Fruit fly (Drosophila melanogaster) Kc167 (cell line): ENCODE results near the gene naz.

Experiments used
- Myc ChIP-seq: fragments of >200 bp; optimal IDR thresholded peaks from 2 replicates; lab custom pipeline; 2017; ENCODE audit warnings: missing external identifiers
- Sin3A ChIP-seq: fragments of >200 bp; optimal IDR thresholded peaks from 2 replicates; lab custom pipeline; 2018; ENCODE audit warnings: missing external identifiers
- h ChIP-seq: fragments of >200 bp; optimal IDR thresholded peaks from 3 replicates; lab custom pipeline; 2018; ENCODE audit warnings: missing external identifiers
- insv ChIP-seq: fragments of >200 bp; optimal IDR thresholded peaks from 3 replicates; lab custom pipeline; 2018; ENCODE audit warnings: missing external identifiers
- psq ChIP-seq: fragments of >200 bp; optimal IDR thresholded peaks from 2 replicates; lab custom pipeline; 2017; ENCODE audit warnings: missing external identifiers
- ttk ChIP-seq: sonication (Bioruptor generic); optimal IDR thresholded peaks from 2 replicates; lab custom pipeline; 2017; ENCODE audit warnings: missing external identifiers

Gene naz

DNA sequence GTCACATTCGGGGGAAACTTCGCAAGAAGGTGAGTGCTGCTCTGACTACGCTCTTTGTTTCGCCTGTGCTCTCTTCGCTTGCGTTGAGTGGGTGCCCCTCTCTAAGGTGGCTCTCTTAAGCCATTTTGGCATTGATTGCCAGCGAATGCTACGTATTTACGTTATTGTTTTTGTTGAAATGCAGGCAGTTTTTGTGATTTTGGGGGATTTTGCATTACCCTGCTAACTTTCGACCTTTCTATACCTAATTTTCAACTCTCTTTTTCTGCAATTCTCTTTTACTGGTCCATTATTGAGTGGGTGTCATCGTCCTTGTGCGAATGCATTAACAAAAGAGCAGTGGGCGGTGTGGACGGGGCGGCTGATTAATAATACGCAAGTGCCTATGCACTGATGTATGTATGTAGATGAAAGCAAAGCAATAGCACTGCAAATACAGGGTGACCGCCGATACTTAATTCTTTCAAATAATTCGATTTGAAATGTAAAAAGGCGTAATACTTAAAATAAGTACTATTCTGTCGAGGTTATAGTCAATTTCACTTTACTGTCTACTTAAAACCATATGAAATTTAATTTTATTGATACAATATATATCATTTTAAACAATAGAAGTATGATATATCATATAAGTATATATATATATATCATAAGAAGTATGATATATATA lies 53.5 kb downstream of the naz start:
- TF ChIP-seq ttk (lab: Kevin White, UChicago): no peak
- no peak for TF ChIP-seq Myc (lab: Kevin White, UChicago)

DNA sequence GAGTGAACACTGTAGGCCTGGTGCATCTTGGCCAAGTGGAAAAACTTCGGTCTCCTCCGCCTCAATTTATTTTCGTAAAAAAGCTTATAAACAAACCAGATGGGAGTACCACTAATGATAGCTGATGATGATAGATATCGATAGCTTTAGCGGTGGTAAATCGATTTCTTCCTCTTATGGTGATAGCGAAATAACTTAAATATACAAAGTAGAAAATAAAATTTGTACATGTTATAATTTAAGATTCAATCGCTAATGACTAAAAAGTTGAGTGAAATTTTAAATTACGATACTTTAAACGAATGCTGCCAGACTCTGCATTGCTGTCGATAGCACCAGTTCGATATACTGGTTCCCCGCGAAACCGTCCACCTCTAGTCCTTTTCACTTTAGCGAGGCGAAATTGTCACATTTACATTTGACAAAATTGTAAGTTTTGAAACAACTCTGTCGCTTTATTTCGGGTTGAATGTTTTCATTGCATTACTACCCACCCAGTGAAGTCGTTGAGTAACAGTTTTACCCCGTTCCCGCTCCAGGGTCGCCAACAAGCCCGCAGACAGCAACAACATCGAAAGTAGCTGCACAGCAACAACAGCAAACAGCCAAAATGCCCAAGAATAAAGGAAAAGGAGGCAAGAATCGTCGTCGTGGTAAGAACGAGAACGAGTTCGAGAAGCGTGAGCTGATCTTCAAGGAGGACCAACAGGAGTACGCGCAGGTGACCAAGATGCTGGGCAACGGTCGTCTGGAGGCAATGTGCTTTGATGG lies 54.2 kb downstream of the naz start, which contains the start of the genes Vps39 and eIF1A:
Gene Vps39 (minus strand): TSS at position 119 of the 771 bp plus-strand sequence.
Gene eIF1A (plus strand): TSS at position 338 of the 771 bp plus-strand sequence.
- TF ChIP-seq Myc (lab: Kevin White, UChicago): no peak
- TF ChIP-seq psq (lab: Kevin White, UChicago): no peak
- TF ChIP-seq insv (lab: Kevin White, UChicago): no peak
- no peak for TF ChIP-seq h
- TF ChIP-seq ttk (lab: Kevin White, UChicago): no peak
- no peak for TF ChIP-seq Sin3A (lab: Kevin White, UChicago)

DNA sequence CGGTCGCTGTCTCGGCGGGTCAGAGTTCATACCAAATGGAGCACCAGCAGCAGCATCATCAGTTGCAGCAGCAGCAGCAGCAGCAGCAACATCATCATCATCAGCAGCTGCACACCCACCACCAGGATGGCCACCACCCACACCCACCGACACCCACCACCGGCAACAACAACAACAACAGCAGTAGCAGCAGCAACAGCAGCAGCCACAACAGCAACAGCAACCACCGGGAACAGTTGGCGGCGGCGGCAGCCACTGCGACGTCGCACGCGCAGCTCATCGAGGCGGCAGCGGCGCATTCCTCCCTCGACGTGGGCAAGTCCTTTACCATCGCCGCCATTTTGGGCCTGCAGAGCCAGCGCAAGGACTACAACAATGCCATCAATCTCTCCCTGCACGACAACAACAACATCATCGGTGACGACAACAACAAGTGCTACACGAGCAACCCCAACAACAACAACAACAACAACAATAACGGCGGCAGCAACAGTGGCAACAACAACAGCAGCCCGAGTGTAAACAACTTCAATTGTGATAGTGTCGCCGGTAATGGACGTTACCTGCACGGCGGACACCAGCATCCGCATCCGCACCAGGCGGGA lies 58.9 kb downstream of the naz start:
- TF ChIP-seq h: no peak
- TF ChIP-seq ttk (lab: Kevin White, UChicago): no peak
- TF ChIP-seq psq (lab: Kevin White, UChicago): no peak
- no peak for TF ChIP-seq Sin3A (lab: Kevin White, UChicago)
- no peak for TF ChIP-seq insv (lab: Kevin White, UChicago)
- no peak for TF ChIP-seq Myc (lab: Kevin White, UChicago)

DNA sequence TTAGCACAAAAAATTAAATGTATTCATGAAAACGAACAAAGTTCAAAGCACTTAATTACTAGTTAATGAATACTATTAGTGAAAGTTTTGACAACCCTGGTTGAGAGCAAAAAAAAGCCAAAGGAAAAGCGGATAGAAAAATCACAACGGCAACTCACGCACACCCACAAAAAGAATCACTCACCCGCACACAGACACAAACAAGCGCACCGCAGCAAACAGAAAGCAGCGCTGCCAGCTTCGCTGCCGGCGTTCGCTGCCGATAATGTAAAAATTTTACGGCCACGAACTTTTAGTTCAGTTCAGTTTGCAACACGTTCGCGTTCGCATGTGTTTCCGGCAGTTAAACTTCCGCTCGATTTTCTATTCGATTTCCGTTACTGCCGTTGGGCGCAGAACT lies 61.3 kb downstream of the naz start, which contains the start of gene CG18599:
Gene CG18599 (plus strand): TSS at position 301 of the 400 bp plus-strand sequence.
- TF ChIP-seq Myc (lab: Kevin White, UChicago) (no peak), insv (lab: Kevin White, UChicago) (no peak), ttk (lab: Kevin White, UChicago) (no peak), Sin3A (lab: Kevin White, UChicago) (no peak), psq (lab: Kevin White, UChicago) (no peak), h (no peak)

DNA sequence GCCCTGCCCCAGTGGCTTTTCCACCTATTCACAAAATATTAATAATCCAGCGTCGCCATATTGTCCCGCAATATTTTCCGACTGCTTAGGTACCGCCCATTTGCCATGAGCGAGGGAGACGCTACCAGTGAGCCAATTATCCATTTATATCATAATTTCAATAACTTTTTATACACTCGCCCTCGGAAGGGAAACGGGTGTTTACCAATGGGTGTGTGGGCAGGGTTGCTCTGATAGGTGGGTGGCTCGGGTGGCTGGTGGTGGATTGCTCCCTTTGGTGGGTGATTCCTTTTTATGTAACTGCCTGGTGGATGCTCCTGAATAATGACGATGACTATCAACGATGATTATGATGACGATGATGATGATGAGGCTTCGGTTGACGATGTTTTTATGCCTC lies 62.1 kb downstream of the naz start:
- TF ChIP-seq psq (lab: Kevin White, UChicago) (no peak), insv (lab: Kevin White, UChicago) (no peak)
